Worm (Caenorhabditis elegans) whole organism, L3 larva: Measurements from ENCODE around the gene C09G1.5.

Experiments
- ceh-9 ChIP-seq: sonication (generic microtip); optimal IDR thresholded peaks from 2 replicates; lab custom pipeline; 2018; ENCODE audit warnings: missing biosample characterization, missing genetic modification characterization
- daf-12 ChIP-seq: fragments of 150-350 bp; optimal IDR thresholded peaks from 2 replicates; lab custom pipeline; 2014; ENCODE audit warnings: missing biosample characterization, missing genetic modification reagents, missing genetic modification characterization
- elt-3 ChIP-seq, 3 experiments: fragments of 150-350 bp in 1 of 3; sonication (generic microtip) in 2 of 3; optimal IDR thresholded peaks; 2 replicates in 2 of 3; 4 replicates in 1 of 3; lab custom pipeline; 2014 to 2017; ENCODE audit warnings: missing biosample characterization in 3 of 3, missing genetic modification characterization in 3 of 3
- fkh-10 ChIP-seq: sonication (generic microtip); optimal IDR thresholded peaks from 2 replicates; lab custom pipeline; 2017; ENCODE audit warnings: missing biosample characterization, missing genetic modification reagents, missing genetic modification characterization
- mdl-1 ChIP-seq: fragments of 150-350 bp; optimal IDR thresholded peaks from 2 replicates; lab custom pipeline; 2014; ENCODE audit warnings: missing biosample characterization, missing genetic modification characterization
- nhr-12 ChIP-seq: fragments of 150-350 bp; optimal IDR thresholded peaks from 2 replicates; lab custom pipeline; 2014; ENCODE audit warnings: missing biosample characterization, missing genetic modification characterization
- nhr-237 ChIP-seq: fragments of 150-350 bp; optimal IDR thresholded peaks from 2 replicates; lab custom pipeline; 2014; ENCODE audit warnings: missing biosample characterization, missing genetic modification characterization
- nhr-77 ChIP-seq: fragments of 150-350 bp; optimal IDR thresholded peaks from 2 replicates; lab custom pipeline; 2014; ENCODE audit warnings: missing biosample characterization, missing genetic modification characterization
- skn-1 ChIP-seq: fragments of 150-350 bp; optimal IDR thresholded peaks from 2 replicates; lab custom pipeline; 2014; ENCODE audit warnings: missing biosample characterization, missing genetic modification characterization
- unc-39 ChIP-seq: sonication (generic microtip); optimal IDR thresholded peaks from 4 replicates; lab custom pipeline; 2017; ENCODE audit warnings: missing biosample characterization, missing genetic modification characterization

ce11 chrX:15939759-15940334 lies 19.0 kb upstream of the C09G1.5 start:
- TF ChIP-seq mdl-1 (no peak), ceh-9 (no peak), daf-12 (no peak), nhr-237 (tag; lab: Kevin White, UChicago) (no peak), skn-1 (no peak), nhr-77 (tag; lab: Kevin White, UChicago) (no peak), fkh-10 (GFP tag; lab: Kevin White, UChicago) (no peak), elt-3 (tag; optimal IDR thresholded peaks at IDR 0.05; lab: Kevin White, UChicago) (no peak), unc-39 (tag; lab: Kevin White, UChicago) (no peak), nhr-12 (tag; lab: Kevin White, UChicago) (no peak)
